Worm (Caenorhabditis elegans) whole organism, L4 larva: ENCODE measurements around the gene fbxa-102.

ENCODE experiments used
- Y105C5A.15 ChIP-seq: fragments of 200-800 bp; sonication (Bioruptor generic); IDR thresholded peaks from 2 replicates; pipeline ENCODE4 v1.3.6; 2022; ENCODE audit warnings: missing genetic modification characterization, missing compliant biosample characterization
- ama-1 ChIP-seq: fragments of 150-350 bp; optimal IDR thresholded peaks from 2 replicates; lab custom pipeline; 2014; ENCODE audit warnings: inconsistent platforms, mixed read lengths
- egl-27 ChIP-seq: sonication (generic microtip); optimal IDR thresholded peaks from 3 replicates; lab custom pipeline; 2017; ENCODE audit warnings: missing biosample characterization, missing genetic modification reagents, missing genetic modification characterization
- lin-39 ChIP-seq: fragments of 150-350 bp; optimal IDR thresholded peaks from 2 replicates; lab custom pipeline; 2014; ENCODE audit warnings: missing biosample characterization, missing genetic modification reagents, missing genetic modification characterization
- mdl-1 ChIP-seq, 2 experiments: fragments of 150-350 bp in 1 of 2; sonication (generic microtip) in 1 of 2; optimal IDR thresholded peaks; 2 replicates each; lab custom pipeline; 2014 to 2017; ENCODE audit warnings: missing biosample characterization in 2 of 2, missing genetic modification characterization in 2 of 2
- nhr-28 ChIP-seq: fragments of 150-350 bp; optimal IDR thresholded peaks from 2 replicates; lab custom pipeline; 2014; ENCODE audit warnings: missing biosample characterization, missing genetic modification characterization

DNA sequence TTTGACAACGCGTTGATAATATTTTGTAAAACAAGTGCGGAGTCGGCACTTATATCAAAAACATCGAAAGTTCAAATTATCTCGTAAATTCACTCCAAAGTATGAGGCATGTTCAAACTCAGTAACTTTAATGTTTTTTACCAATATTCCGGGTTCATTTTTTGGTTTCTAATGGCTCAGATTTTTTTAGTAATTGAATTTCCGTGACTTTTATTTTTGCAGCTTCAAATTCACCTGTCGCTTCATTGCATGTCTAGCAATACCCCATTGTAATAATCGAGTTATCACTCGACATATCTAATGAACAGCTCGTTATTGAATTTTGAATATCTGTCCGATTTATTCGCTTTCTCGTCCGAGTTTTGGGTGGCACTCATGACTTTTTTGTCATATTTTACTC, 34.1 kb upstream of the fbxa-102 start, which contains the start of gene srz-90:
- TF ChIP-seq mdl-1 (tag; optimal IDR thresholded peaks at IDR 0.05; lab: Kevin White, UChicago) (no peak), egl-27 (tag; lab: Kevin White, UChicago) (no peak), Y105C5A.15 (GFP tag; lab: Robert Waterston, UW) (no peak), nhr-28 (tag; lab: Kevin White, UChicago) (no peak), ama-1 (lab: Kevin White, UChicago) (no peak), lin-39 (no peak)
